Worm (Caenorhabditis elegans): ENCODE data around the gene oac-15.

Gene oac-15

DNA sequence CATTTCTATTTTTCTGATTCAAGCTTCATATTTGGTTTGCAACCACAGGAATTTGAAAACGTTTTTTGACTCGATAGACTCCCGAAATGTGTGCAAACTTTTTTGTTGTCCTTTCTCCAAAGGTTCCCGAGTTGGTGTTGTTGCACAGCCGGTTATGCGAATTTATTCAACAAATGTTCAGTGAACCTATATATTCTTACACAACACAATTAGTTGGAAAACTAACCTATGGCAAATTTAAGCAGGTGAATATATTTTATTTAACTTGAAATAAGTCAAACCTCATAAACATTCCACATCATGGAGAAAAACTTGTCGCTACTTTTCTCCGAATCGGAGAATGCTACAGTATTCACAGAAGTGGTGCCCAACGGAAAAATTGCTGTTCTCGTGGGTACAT lies 26.4 kb downstream of the oac-15 start, which contains the start of gene srz-14:
srz-14 (plus strand) TSS at position 301 of the 400 bp plus-strand sequence.
- no peak for TF ChIP-seq ceh-16 (tag; optimal IDR thresholded peaks at IDR 0.05)
- no peak for TF ChIP-seq pha-4 (tag; optimal IDR thresholded peaks at IDR 0.05)
- no peak for TF ChIP-seq lin-39 (tag; optimal IDR thresholded peaks at IDR 0.05)
- no peak for TF ChIP-seq sea-2 (GFP tag; optimal IDR thresholded peaks at IDR 0.05)
- TF ChIP-seq elt-1 (tag; optimal IDR thresholded peaks at IDR 0.05): no peak
- no peak for TF ChIP-seq nhr-23 (tag; optimal IDR thresholded peaks at IDR 0.05)
- no peak for TF ChIP-seq nhr-76 (tag; optimal IDR thresholded peaks at IDR 0.05)
- TF ChIP-seq fkh-2 (tag; optimal IDR thresholded peaks at IDR 0.05): no peak
- no peak for TF ChIP-seq egl-5 (tag; optimal IDR thresholded peaks at IDR 0.05)
- no peak for TF ChIP-seq unc-62 (GFP tag; optimal IDR thresholded peaks at IDR 0.05)
- no peak for TF ChIP-seq fos-1 (tag; optimal IDR thresholded peaks at IDR 0.05)
- no peak for TF ChIP-seq R02D3.7 (tag; optimal IDR thresholded peaks at IDR 0.05)
- no peak for TF ChIP-seq pqm-1 (tag; optimal IDR thresholded peaks at IDR 0.05)
- no peak for TF ChIP-seq nhr-237 (tag; optimal IDR thresholded peaks at IDR 0.05)
- TF ChIP-seq ceh-28 (tag; optimal IDR thresholded peaks at IDR 0.05): no peak
- no peak for TF ChIP-seq ZK546.5 (tag; optimal IDR thresholded peaks at IDR 0.05)

DNA sequence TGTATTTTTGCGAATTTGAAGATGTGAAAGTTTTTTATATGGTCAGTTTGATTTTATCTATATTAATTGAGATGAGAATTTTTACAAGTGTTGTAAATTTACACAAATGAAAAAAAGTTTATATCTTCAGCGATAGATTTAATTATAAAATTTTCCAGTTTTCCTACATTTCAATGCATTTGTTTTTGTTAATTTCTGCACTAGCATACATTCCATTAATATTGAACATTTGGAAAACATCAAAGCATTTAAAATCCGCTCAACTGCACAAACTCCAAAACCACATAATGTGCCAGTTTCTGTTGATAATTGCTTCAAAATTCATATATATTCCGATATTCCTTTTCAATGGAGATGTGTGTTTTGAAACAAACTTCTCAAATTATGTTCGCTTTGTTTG lies 26.8 kb downstream of the oac-15 start, which contains the start of gene srh-277:
srh-277 (plus strand) TSS at position 301 of the 400 bp plus-strand sequence.
- TF ChIP-seq fos-1 (tag; optimal IDR thresholded peaks at IDR 0.05): no peak
- TF ChIP-seq ama-1 (optimal IDR thresholded peaks at IDR 0.05): no peak
- no peak for TF ChIP-seq nhr-25 (tag; optimal IDR thresholded peaks at IDR 0.05)
- TF ChIP-seq jun-1 (tag; optimal IDR thresholded peaks at IDR 0.05): no peak

DNA sequence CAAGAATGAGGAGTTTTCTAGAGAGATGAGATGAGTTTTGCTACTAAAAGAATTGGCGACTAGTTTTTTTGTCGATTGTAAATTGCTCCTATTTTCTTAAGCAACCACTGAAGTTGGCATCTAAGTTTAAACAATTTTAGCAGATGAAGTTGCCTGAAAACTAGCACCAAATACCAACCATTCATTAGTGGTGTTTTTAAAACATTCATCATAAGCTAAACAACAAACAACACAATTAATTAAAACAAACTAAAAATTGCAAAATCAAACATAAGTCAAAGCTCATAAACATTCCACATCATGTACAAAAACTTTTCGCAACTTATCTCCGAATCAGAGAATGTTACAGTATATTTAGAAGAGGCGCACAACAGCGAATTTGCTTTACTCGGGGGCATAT lies 27.6 kb downstream of the oac-15 start, which contains the start of gene srz-13:
srz-13 (plus strand) TSS at position 301 of the 400 bp plus-strand sequence.
- TF ChIP-seq lin-39 (tag; optimal IDR thresholded peaks at IDR 0.05) (no peak), ceh-28 (tag; optimal IDR thresholded peaks at IDR 0.05) (no peak), fkh-10 (GFP tag; optimal IDR thresholded peaks at IDR 0.05) (no peak), nfya-1 (tag; optimal IDR thresholded peaks at IDR 0.05; ENCODE audit: insufficient read depth) (no peak), egl-27 (tag; optimal IDR thresholded peaks at IDR 0.05) (no peak), mdl-1 (tag; optimal IDR thresholded peaks at IDR 0.05) (no peak), pha-4 (tag; optimal IDR thresholded peaks at IDR 0.05) (no peak), ztf-11 (tag; optimal IDR thresholded peaks at IDR 0.05) (no peak), pqm-1 (tag; optimal IDR thresholded peaks at IDR 0.05) (no peak), sea-2 (GFP tag; optimal IDR thresholded peaks at IDR 0.05) (no peak), elt-2 (tag; optimal IDR thresholded peaks at IDR 0.05) (no peak)

DNA sequence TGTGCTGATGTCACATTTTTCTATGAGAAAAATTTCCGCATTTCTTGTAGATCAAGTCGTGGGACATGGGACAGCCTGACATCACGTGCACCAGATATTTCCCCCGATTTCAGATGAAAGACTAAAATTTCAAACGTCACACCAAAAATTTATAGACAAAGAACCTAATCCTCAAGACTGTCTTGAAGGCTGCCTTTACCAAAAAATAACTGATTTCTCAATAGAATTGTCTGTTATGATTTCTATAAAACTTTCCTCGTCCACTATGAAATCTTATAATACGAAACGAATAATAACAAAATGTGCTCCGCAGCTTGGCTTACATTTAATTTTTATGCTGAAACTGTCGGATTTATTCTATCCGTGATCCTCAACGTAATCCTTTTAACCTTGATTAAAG lies 29.4 kb downstream of the oac-15 start, which contains the start of gene str-106:
str-106 (plus strand) TSS at position 301 of the 400 bp plus-strand sequence.
- TF ChIP-seq nhr-12 (tag; optimal IDR thresholded peaks at IDR 0.05): no peak
- no peak for TF ChIP-seq ztf-11 (tag; optimal IDR thresholded peaks at IDR 0.05)
- TF ChIP-seq fos-1 (tag; optimal IDR thresholded peaks at IDR 0.05): no peak
- TF ChIP-seq nhr-11 (tag; optimal IDR thresholded peaks at IDR 0.05): no peak
- no peak for TF ChIP-seq lin-39 (tag; optimal IDR thresholded peaks at IDR 0.05)
- TF ChIP-seq ztf-4 (tag; optimal IDR thresholded peaks at IDR 0.05): no peak
- no peak for TF ChIP-seq sea-2 (GFP tag; optimal IDR thresholded peaks at IDR 0.05)
- TF ChIP-seq egl-5 (tag; optimal IDR thresholded peaks at IDR 0.05): no peak
- no peak for TF ChIP-seq pqm-1 (tag; optimal IDR thresholded peaks at IDR 0.05)
- TF ChIP-seq elt-3 (tag; optimal IDR thresholded peaks at IDR 0.05): no peak
- TF ChIP-seq nhr-237 (tag; optimal IDR thresholded peaks at IDR 0.05): no peak
- TF ChIP-seq skn-1 (tag; optimal IDR thresholded peaks at IDR 0.05): no peak
- no peak for TF ChIP-seq daf-12 (tag; optimal IDR thresholded peaks at IDR 0.05)
- no peak for TF ChIP-seq nhr-28 (tag; optimal IDR thresholded peaks at IDR 0.05)
- no peak for TF ChIP-seq unc-62 (GFP tag; optimal IDR thresholded peaks at IDR 0.05)

DNA sequence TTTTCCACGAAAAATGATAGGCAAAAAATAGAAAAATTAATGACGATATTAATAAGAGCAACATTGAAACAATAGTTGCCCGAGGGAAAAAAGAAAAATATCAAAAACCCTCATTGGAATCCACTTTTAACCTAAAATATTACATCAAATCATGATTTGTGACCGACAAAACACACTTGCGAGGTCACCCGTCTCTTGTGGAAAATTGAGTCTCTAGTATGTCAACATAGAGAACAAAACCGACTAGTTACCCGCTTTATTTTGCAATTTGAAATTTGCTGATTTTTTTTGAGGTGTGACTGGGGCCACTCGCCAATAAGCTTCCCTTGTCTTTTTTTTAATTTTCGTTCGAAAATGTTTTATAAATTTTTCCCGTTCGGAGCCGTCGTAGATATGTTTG lies 34.0 kb downstream of the oac-15 start, which contains the start of gene cyp-33D1:
cyp-33D1 (minus strand) TSS at position 101 of the 400 bp plus-strand sequence.
- TF ChIP-seq hmg-11 (tag; optimal IDR thresholded peaks at IDR 0.05) (no peak), ZK546.5 (tag; optimal IDR thresholded peaks at IDR 0.05) (no peak), lin-15B (tag; optimal IDR thresholded peaks at IDR 0.05) (no peak), skn-1 (tag; optimal IDR thresholded peaks at IDR 0.05) (no peak), lsy-12 (tag; optimal IDR thresholded peaks at IDR 0.05) (no peak), mml-1 (tag; optimal IDR thresholded peaks at IDR 0.05) (no peak), ceh-28 (tag; optimal IDR thresholded peaks at IDR 0.05) (no peak)

Data from whole organism, L3 larva.